Worm (Caenorhabditis elegans) whole organism, L1 larva: ENCODE results near the gene F26H11.4.

Experiments used
- aly-2 ChIP-seq: fragments of 150-350 bp; optimal IDR thresholded peaks from 2 replicates; lab custom pipeline; 2014; ENCODE audit warnings: missing biosample characterization, missing genetic modification characterization
- ama-1 ChIP-seq: fragments of 150-350 bp; optimal IDR thresholded peaks from 2 replicates; lab custom pipeline; 2014
- blmp-1 ChIP-seq: fragments of 150-350 bp; optimal IDR thresholded peaks from 2 replicates; lab custom pipeline; 2014; ENCODE audit warnings: missing biosample characterization, missing genetic modification characterization
- ceh-82 ChIP-seq, 3 experiments: fragments of 150-350 bp in 1 of 3; sonication (generic microtip) in 2 of 3; optimal IDR thresholded peaks; 2 replicates each; lab custom pipeline; 2014 to 2017; ENCODE audit warnings: missing biosample characterization in 3 of 3, missing genetic modification characterization in 3 of 3
- dpl-1 ChIP-seq, 3 experiments: fragments of 150-350 bp in 2 of 3; sonication (generic microtip) in 1 of 3; optimal IDR thresholded peaks; 2 replicates each; lab custom pipeline; 2014 to 2017; ENCODE audit warnings: missing biosample characterization in 3 of 3, missing genetic modification characterization in 3 of 3, missing genetic modification reagents in 3 of 3
- efl-1 ChIP-seq, 4 experiments: fragments of 150-350 bp; optimal IDR thresholded peaks in 3 of 4; peaks in 1 of 4; 1 replicate in 1 of 4; 2 replicates in 3 of 4; lab custom pipeline; 2014; ENCODE audit warnings: missing biosample characterization in 2 of 4, missing genetic modification characterization in 2 of 4, missing genetic modification reagents in 2 of 4
- efl-3 ChIP-seq: fragments of 200-800 bp; sonication (Bioruptor generic); optimal IDR thresholded peaks from 2 replicates; lab custom pipeline; 2018; ENCODE audit warnings: mild to moderate bottlenecking, missing genetic modification characterization, missing compliant biosample characterization
- elt-2 ChIP-seq: sonication (generic microtip); optimal IDR thresholded peaks from 2 replicates; lab custom pipeline; 2016; ENCODE audit warnings: missing genetic modification characterization, mild to moderate bottlenecking, inconsistent platforms, missing compliant biosample characterization, missing genetic modification reagents
- elt-3 ChIP-seq, 6 experiments: fragments of 150-350 bp in 1 of 6; sonication (generic microtip); optimal IDR thresholded peaks; 2 replicates each; lab custom pipeline; 2017 to 2018; ENCODE audit warnings: missing biosample characterization in 6 of 6, missing genetic modification characterization in 6 of 6, inconsistent platforms in 1 of 6
- ets-5 ChIP-seq: fragments of 200-800 bp; sonication (Bioruptor generic); IDR thresholded peaks from 2 replicates; pipeline ENCODE4 v1.3.6; 2022; ENCODE audit warnings: missing genetic modification characterization, missing compliant biosample characterization
- fkh-10 ChIP-seq: sonication (generic microtip); optimal IDR thresholded peaks from 2 replicates; lab custom pipeline; 2017; ENCODE audit warnings: missing biosample characterization, missing genetic modification reagents, missing genetic modification characterization
- fkh-8 ChIP-seq: sonication (generic microtip); optimal IDR thresholded peaks from 2 replicates; lab custom pipeline; 2016; ENCODE audit warnings: mild to moderate bottlenecking, missing genetic modification characterization, missing compliant biosample characterization
- hlh-17 ChIP-seq: fragments of 200-800 bp; sonication (Bioruptor generic); optimal IDR thresholded peaks from 2 replicates; lab custom pipeline; 2018; ENCODE audit warnings: missing genetic modification characterization, mild to moderate bottlenecking, missing compliant biosample characterization, moderate library complexity, borderline replicate concordance
- hpl-2 ChIP-seq: fragments of 150-350 bp; optimal IDR thresholded peaks from 2 replicates; lab custom pipeline; 2014; ENCODE audit warnings: missing biosample characterization, missing genetic modification reagents, missing genetic modification characterization
- lin-13 ChIP-seq: fragments of 150-350 bp; optimal IDR thresholded peaks from 2 replicates; lab custom pipeline; 2014; ENCODE audit warnings: missing biosample characterization, missing genetic modification reagents, missing genetic modification characterization
- lin-14 ChIP-seq: fragments of 200-800 bp; sonication (Bioruptor generic); optimal IDR thresholded peaks from 2 replicates; lab custom pipeline; 2018; ENCODE audit warnings: mild to moderate bottlenecking, missing genetic modification characterization, moderate library complexity, missing compliant biosample characterization
- lin-15B ChIP-seq: fragments of 150-350 bp; sonication (generic microtip); optimal IDR thresholded peaks from 3 replicates; lab custom pipeline; 2014; ENCODE audit warnings: missing biosample characterization, missing genetic modification characterization
- lin-35 ChIP-seq, 2 experiments: fragments of 150-350 bp; optimal IDR thresholded peaks; 2 replicates each; lab custom pipeline; 2014; ENCODE audit warnings: missing biosample characterization in 2 of 2, missing genetic modification characterization in 2 of 2, missing genetic modification reagents in 2 of 2
- lsy-2 ChIP-seq, 2 experiments: fragments of 150-350 bp; optimal IDR thresholded peaks; 2 replicates each; lab custom pipeline; 2014; ENCODE audit warnings: missing biosample characterization in 2 of 2, missing genetic modification characterization in 2 of 2
- mab-9 ChIP-seq: fragments of 200-800 bp; sonication (Bioruptor generic); IDR thresholded peaks from 2 replicates; pipeline ENCODE4 v1.3.6; 2022; ENCODE audit warnings: missing genetic modification reagents, missing genetic modification characterization, missing compliant biosample characterization
- mdl-1 ChIP-seq, 2 experiments: fragments of 150-350 bp; optimal IDR thresholded peaks; 2 replicates each; lab custom pipeline; 2014 to 2017; ENCODE audit warnings: missing biosample characterization in 2 of 2, missing genetic modification characterization in 2 of 2, inconsistent platforms in 1 of 2
- mep-1 ChIP-seq: fragments of 150-350 bp; optimal IDR thresholded peaks from 2 replicates; lab custom pipeline; 2014; ENCODE audit warnings: missing biosample characterization, missing genetic modification characterization
- nhr-71 ChIP-seq: sonication (generic microtip); optimal IDR thresholded peaks from 2 replicates; lab custom pipeline; 2016; ENCODE audit warnings: mild to moderate bottlenecking, missing genetic modification characterization, moderate library complexity, missing compliant biosample characterization
- nhr-77 ChIP-seq: fragments of 150-350 bp; optimal IDR thresholded peaks from 2 replicates; lab custom pipeline; 2014; ENCODE audit warnings: missing biosample characterization, missing genetic modification characterization
- nhr-85 ChIP-seq: sonication (generic microtip); peaks from one replicate; lab custom pipeline; 2016; ENCODE audit warnings: missing genetic modification characterization, inconsistent platforms, missing compliant biosample characterization
- nhr-90 ChIP-seq: sonication (generic microtip); optimal IDR thresholded peaks from 2 replicates; lab custom pipeline; 2016; ENCODE audit warnings: mild to moderate bottlenecking, missing genetic modification characterization, missing compliant biosample characterization; ENCODE audit not compliant: poor library complexity
- pag-3 ChIP-seq: sonication (generic microtip); optimal IDR thresholded peaks from 2 replicates; lab custom pipeline; 2017; ENCODE audit warnings: missing genetic modification characterization, mild to moderate bottlenecking, missing compliant biosample characterization, antibody characterized with exemption, borderline replicate concordance; ENCODE audit not compliant: insufficient read depth
- pax-3 ChIP-seq: fragments of 200-800 bp; sonication (Bioruptor generic); optimal IDR thresholded peaks from 2 replicates; lab custom pipeline; 2018; ENCODE audit warnings: mild to moderate bottlenecking, missing genetic modification characterization, moderate library complexity, missing compliant biosample characterization
- skn-1 ChIP-seq: fragments of 150-350 bp; optimal IDR thresholded peaks from 2 replicates; lab custom pipeline; 2014; ENCODE audit warnings: missing biosample characterization, missing genetic modification characterization
- snu-23 ChIP-seq: sonication (generic microtip); optimal IDR thresholded peaks from 2 replicates; lab custom pipeline; 2016; ENCODE audit warnings: missing genetic modification characterization, missing compliant biosample characterization
- sox-4 ChIP-seq: sonication (generic microtip); optimal IDR thresholded peaks from 2 replicates; lab custom pipeline; 2016; ENCODE audit warnings: missing genetic modification characterization, missing compliant biosample characterization
- sup-37 ChIP-seq: fragments of 200-800 bp; sonication (Bioruptor generic); optimal IDR thresholded peaks from 2 replicates; lab custom pipeline; 2018; ENCODE audit warnings: mild to moderate bottlenecking, missing genetic modification characterization, missing compliant biosample characterization
- swsn-7 ChIP-seq: sonication (generic microtip); optimal IDR thresholded peaks from 2 replicates; lab custom pipeline; 2016; ENCODE audit warnings: missing genetic modification characterization, missing compliant biosample characterization
- unc-130 ChIP-seq: fragments of 150-350 bp; optimal IDR thresholded peaks from 2 replicates; lab custom pipeline; 2017; ENCODE audit warnings: missing biosample characterization, missing genetic modification characterization, inconsistent platforms
- unc-86 ChIP-seq: sonication (generic microtip); optimal IDR thresholded peaks from 2 replicates; lab custom pipeline; 2016; ENCODE audit warnings: missing genetic modification characterization, missing compliant biosample characterization
- zip-4 ChIP-seq: fragments of 200-800 bp; sonication (Bioruptor generic); optimal IDR thresholded peaks from 2 replicates; lab custom pipeline; 2018; ENCODE audit warnings: mild to moderate bottlenecking, missing genetic modification characterization, moderate library complexity, missing compliant biosample characterization
- ztf-4 ChIP-seq: fragments of 150-350 bp; optimal IDR thresholded peaks from 2 replicates; lab custom pipeline; 2014; ENCODE audit warnings: missing biosample characterization, missing genetic modification characterization

The F26H11.4 gene

ce11 chrII:14406117-14406935, 2.1 kb upstream of the F26H11.4 start:
- no peak for TF ChIP-seq sox-4 (tag; lab: Kevin White, UChicago)
- TF ChIP-seq mep-1 (tag; lab: Kevin White, UChicago): peak; percentile 68
- TF ChIP-seq lin-15B (tag; lab: Kevin White, UChicago): no peak
- no peak for TF ChIP-seq ceh-82 (tag; optimal IDR thresholded peaks at IDR 0.05; lab: Kevin White, UChicago)
- TF ChIP-seq mdl-1 (tag; optimal IDR thresholded peaks at IDR 0.05; lab: Kevin White, UChicago): no peak

- TF ChIP-seq elt-2 (tag; lab: Kevin White, UChicago) (no peak), elt-3 (tag; optimal IDR thresholded peaks at IDR 0.05; lab: Kevin White, UChicago) (no peak), nhr-90 (no peak), ama-1 (lab: Kevin White, UChicago) (peak; percentile 86), ztf-4 (peak; percentile 86), fkh-10 (GFP tag; lab: Kevin White, UChicago) (no peak), nhr-71 (peak; percentile 38), snu-23 (GFP tag; lab: Kevin White, UChicago) (peak; percentile 16), unc-130 (tag; lab: Kevin White, UChicago) (no peak), aly-2 (tag; lab: Kevin White, UChicago) (peak; percentile 24), hlh-17 (GFP tag; lab: Kevin White, UChicago) (no peak), mep-1 (tag; lab: Kevin White, UChicago) (peak; percentile 92), lsy-2 (tag; optimal IDR thresholded peaks at IDR 0.05; lab: Kevin White, UChicago) (peak in 1 of 2 experiments; percentile 62), mab-9 (GFP tag; lab: Robert Waterston, UW) (no peak), fkh-8 (tag; lab: Kevin White, UChicago) (no peak), dpl-1 (GFP tag; optimal IDR thresholded peaks at IDR 0.05; lab: Kevin White, UChicago) (peak in 1 of 3 experiments; percentile 9), swsn-7 (tag; lab: Kevin White, UChicago) (peak; percentile 6), pax-3 (tag; lab: Kevin White, UChicago) (no peak), mdl-1 (tag; optimal IDR thresholded peaks at IDR 0.05; lab: Kevin White, UChicago) (no peak), skn-1 (tag; lab: Kevin White, UChicago) (peak; percentile 14), zip-4 (GFP tag; lab: Kevin White, UChicago) (no peak), efl-1 (optimal IDR thresholded peaks at IDR 0.05; lab: Kevin White, UChicago) (peak in 1 of 2 experiments; percentile 80), efl-1 (GFP tag; optimal IDR thresholded peaks at IDR 0.05 in 1 of 2; lab: Kevin White, UChicago) (peak in 1 of 2 experiments; percentile 86), blmp-1 (tag; lab: Kevin White, UChicago) (peak; percentile 20)
Observed at ce11 chrII:14407332-14408270, 811 bp upstream of the F26H11.4 start.

ce11 chrII:14410768-14411167, 2.4 kb downstream of the F26H11.4 start, which contains the start of gene dsb-2:
TSS of gene dsb-2 (plus strand) at chrII:14411095.
- no peak for TF ChIP-seq zip-4 (GFP tag; lab: Kevin White, UChicago)
- peak; percentile 20 for TF ChIP-seq nhr-85 (tag; lab: Kevin White, UChicago)

ce11 chrII:14413035-14413525, 4.7 kb downstream of the F26H11.4 start, which contains the start of gene exl-1:
TSS of gene exl-1 (minus strand) at chrII:14413475.
- TF ChIP-seq ets-5 (GFP tag; lab: Robert Waterston, UW) (no peak), swsn-7 (tag; lab: Kevin White, UChicago) (no peak), lsy-2 (tag; optimal IDR thresholded peaks at IDR 0.05; lab: Kevin White, UChicago) (peak in 1 of 2 experiments; percentile 29), pag-3 (no peak), unc-86 (tag; lab: Kevin White, UChicago) (no peak), lin-35 (GFP tag; optimal IDR thresholded peaks at IDR 0.05; lab: Kevin White, UChicago) (peak; percentile 48 to 89), sup-37 (GFP tag; lab: Kevin White, UChicago) (no peak), lin-13 (no peak), efl-3 (no peak), dpl-1 (GFP tag; optimal IDR thresholded peaks at IDR 0.05; lab: Kevin White, UChicago) (peak; percentile 22 to 67 (median 58)), lin-14 (GFP tag; lab: Kevin White, UChicago) (no peak), hpl-2 (GFP tag; lab: Kevin White, UChicago) (no peak), efl-1 (optimal IDR thresholded peaks at IDR 0.05; lab: Kevin White, UChicago) (peak; percentile 69 to 82), efl-1 (GFP tag; optimal IDR thresholded peaks at IDR 0.05 in 1 of 2; lab: Kevin White, UChicago) (peak; percentile 71 to 96), nhr-77 (tag; lab: Kevin White, UChicago) (no peak)
- TF ChIP-seq, all 84 proteins: peak for 4
